Fruit fly (Drosophila melanogaster) whole organism, embryonic: ENCODE results near the gene CG42592.

Source experiments
- Adf1 ChIP-seq: fragments of 200-800 bp; sonication (Bioruptor generic); IDR thresholded peaks from 2 replicates; pipeline ENCODE4 v1.3.6; 2022; ENCODE audit warnings: missing biosample characterization, missing genetic modification characterization
- B-H1 ChIP-seq: fragments of 200-800 bp; sonication (Bioruptor generic); IDR thresholded peaks from 3 replicates; pipeline ENCODE4 v1.3.6; 2022; ENCODE audit warnings: missing biosample characterization, missing genetic modification characterization
- Bdp1 ChIP-seq: fragments of 200-800 bp; sonication (Bioruptor generic); optimal IDR thresholded peaks from 3 replicates; lab custom pipeline; 2016; ENCODE audit warnings: missing biosample characterization, missing genetic modification characterization
- CG12219 ChIP-seq: fragments of 200-800 bp; sonication (Bioruptor generic); optimal IDR thresholded peaks from 3 replicates; lab custom pipeline; 2018; ENCODE audit warnings: missing biosample characterization, mild to moderate bottlenecking, missing genetic modification characterization
- CG12299 ChIP-seq: fragments of 200-800 bp; sonication (Bioruptor generic); optimal IDR thresholded peaks from 2 replicates; lab custom pipeline; 2018; ENCODE audit warnings: missing biosample characterization, mild to moderate bottlenecking, missing genetic modification characterization
- CG12659 ChIP-seq: fragments of 200-800 bp; sonication (Bioruptor generic); optimal IDR thresholded peaks from 3 replicates; lab custom pipeline; 2017; ENCODE audit warnings: mild to moderate bottlenecking, missing biosample characterization, missing genetic modification reagents, missing genetic modification characterization
- CG12942 ChIP-seq: fragments of 200-800 bp; sonication (Bioruptor generic); optimal IDR thresholded peaks from 3 replicates; lab custom pipeline; 2016; ENCODE audit warnings: missing biosample characterization, missing genetic modification characterization
- CG15479 ChIP-seq: fragments of 200-800 bp; sonication (Bioruptor generic); optimal IDR thresholded peaks from 3 replicates; lab custom pipeline; 2019; ENCODE audit warnings: missing biosample characterization, mild to moderate bottlenecking, missing genetic modification characterization, moderate library complexity
- CG1603 ChIP-seq: fragments of 200-800 bp; sonication (Bioruptor generic); optimal IDR thresholded peaks from 2 replicates; lab custom pipeline; 2019; ENCODE audit warnings: missing biosample characterization, mild to moderate bottlenecking, missing genetic modification characterization, moderate library complexity
- CG17361 ChIP-seq: fragments of 200-800 bp; sonication (Bioruptor generic); IDR thresholded peaks from 3 replicates; pipeline ENCODE4 v1.3.6; 2022; ENCODE audit warnings: missing biosample characterization, missing genetic modification characterization
- CG17612 ChIP-seq: fragments of 200-800 bp; sonication (Bioruptor generic); IDR thresholded peaks from 2 replicates; pipeline ENCODE4 v1.3.6; 2022; ENCODE audit warnings: missing biosample characterization, missing genetic modification characterization
- CG2678 ChIP-seq: fragments of 200-800 bp; sonication (Bioruptor generic); optimal IDR thresholded peaks from 3 replicates; lab custom pipeline; 2019; ENCODE audit warnings: missing biosample characterization, mild to moderate bottlenecking, missing genetic modification characterization, moderate library complexity
- CG4282 ChIP-seq: fragments of 200-800 bp; sonication (Bioruptor generic); optimal IDR thresholded peaks from 2 replicates; lab custom pipeline; 2016; ENCODE audit warnings: missing biosample characterization, missing genetic modification characterization
- CG8944 ChIP-seq: fragments of 200-800 bp; sonication (Bioruptor generic); optimal IDR thresholded peaks from 3 replicates; lab custom pipeline; 2016; ENCODE audit warnings: missing biosample characterization, missing genetic modification characterization
- CG9609 ChIP-seq: fragments of 200-800 bp; sonication (Bioruptor generic); optimal IDR thresholded peaks from 3 replicates; lab custom pipeline; 2016; ENCODE audit warnings: missing biosample characterization, missing genetic modification characterization
- CkIIα-i1 ChIP-seq: fragments of 200-800 bp; sonication (Bioruptor generic); IDR thresholded peaks from 2 replicates; pipeline ENCODE4 v1.3.6; 2022; ENCODE audit warnings: missing biosample characterization, missing genetic modification characterization
- Dref ChIP-seq: fragments of 200-800 bp; sonication (Bioruptor generic); IDR thresholded peaks from 2 replicates; pipeline ENCODE4 v1.3.6; 2022; ENCODE audit warnings: missing biosample characterization, missing genetic modification characterization
- Fer3 ChIP-seq: fragments of 200-800 bp; sonication (Bioruptor generic); optimal IDR thresholded peaks from 2 replicates; lab custom pipeline; 2018; ENCODE audit warnings: missing biosample characterization, mild to moderate bottlenecking, missing genetic modification characterization, moderate library complexity
- Hmx ChIP-seq: fragments of 200-800 bp; sonication (Bioruptor generic); optimal IDR thresholded peaks from 2 replicates; lab custom pipeline; 2016; ENCODE audit warnings: missing biosample characterization, missing genetic modification characterization
- Hr39 ChIP-seq: fragments of >200 bp; optimal IDR thresholded peaks from 2 replicates; lab custom pipeline; 2017
- Hr78 ChIP-seq, 2 experiments: fragments of 200-800 bp in 1 of 2; fragments of >200 bp in 1 of 2; sonication (Bioruptor generic) in 1 of 2; optimal IDR thresholded peaks; 2 replicates each; lab custom pipeline; 2017 to 2019; ENCODE audit warnings: missing biosample characterization in 2 of 2, missing genetic modification characterization in 2 of 2, mild to moderate bottlenecking in 1 of 2, moderate library complexity in 1 of 2
- Jarid2 ChIP-seq: fragments of 200-800 bp; sonication (Bioruptor generic); optimal IDR thresholded peaks from 3 replicates; lab custom pipeline; 2017; ENCODE audit warnings: mild to moderate bottlenecking, missing biosample characterization, missing genetic modification reagents, missing genetic modification characterization
- Lim3 ChIP-seq: fragments of 200-800 bp; sonication (Bioruptor generic); IDR thresholded peaks from 2 replicates; pipeline ENCODE4 v1.3.6; 2022; ENCODE audit warnings: missing biosample characterization, missing genetic modification characterization
- Neu2 ChIP-seq: fragments of 200-800 bp; sonication (Bioruptor generic); optimal IDR thresholded peaks from 3 replicates; lab custom pipeline; 2016; ENCODE audit warnings: missing biosample characterization, missing genetic modification characterization, borderline replicate concordance
- Pdp1 ChIP-seq, 2 experiments: fragments of 200-800 bp; sonication (Bioruptor generic); optimal IDR thresholded peaks; 3 replicates each; lab custom pipeline; 2016; ENCODE audit warnings: missing biosample characterization in 2 of 2, missing genetic modification characterization in 2 of 2, mild to moderate bottlenecking in 1 of 2, moderate library complexity in 1 of 2
- Sox100B ChIP-seq: fragments of 200-800 bp; sonication (Bioruptor generic); optimal IDR thresholded peaks from 3 replicates; lab custom pipeline; 2018; ENCODE audit warnings: missing biosample characterization, mild to moderate bottlenecking, missing genetic modification characterization
- Trl ChIP-seq, 3 experiments: fragments of >200 bp in 2 of 3; fragments of 200-800 bp in 1 of 3; sonication (Bioruptor generic) in 1 of 3; optimal IDR thresholded peaks; 2 replicates in 1 of 3; 3 replicates in 2 of 3; lab custom pipeline; 2016 to 2017; ENCODE audit warnings: missing biosample characterization in 1 of 3, missing genetic modification characterization in 1 of 3
- az2 ChIP-seq: fragments of 200-800 bp; sonication (Bioruptor generic); optimal IDR thresholded peaks from 3 replicates; lab custom pipeline; 2016; ENCODE audit warnings: missing biosample characterization, missing genetic modification characterization
- bbx ChIP-seq: fragments of 200-800 bp; sonication (Bioruptor generic); IDR thresholded peaks from 2 replicates; pipeline ENCODE4 v1.3.6; 2022; ENCODE audit warnings: missing biosample characterization, missing genetic modification characterization; ENCODE audit not compliant: partially characterized antibody
- bigmax ChIP-seq: fragments of 200-800 bp; sonication (Bioruptor generic); optimal IDR thresholded peaks from 2 replicates; lab custom pipeline; 2018; ENCODE audit warnings: missing biosample characterization, mild to moderate bottlenecking, missing genetic modification characterization
- br ChIP-seq: fragments of >200 bp; optimal IDR thresholded peaks from 2 replicates; lab custom pipeline; 2017
- chinmo ChIP-seq: fragments of 200-800 bp; sonication (Bioruptor generic); IDR thresholded peaks from 4 replicates; pipeline ENCODE4 v1.3.6; 2022; ENCODE audit warnings: missing biosample characterization, missing genetic modification characterization; ENCODE audit not compliant: partially characterized antibody
- chm ChIP-seq: fragments of 200-800 bp; sonication (Bioruptor generic); IDR thresholded peaks from 2 replicates; pipeline ENCODE4 v1.3.6; 2022; ENCODE audit warnings: missing biosample characterization, missing genetic modification characterization
- chn ChIP-seq: fragments of 200-800 bp; sonication (Bioruptor generic); optimal IDR thresholded peaks from 2 replicates; lab custom pipeline; 2016; ENCODE audit warnings: missing biosample characterization, missing genetic modification characterization
- dimm ChIP-seq: fragments of 200-800 bp; sonication (Bioruptor generic); IDR thresholded peaks from 2 replicates; pipeline ENCODE4 v1.3.6; 2022; ENCODE audit warnings: missing biosample characterization, missing genetic modification characterization
- dpn ChIP-seq, 2 experiments: fragments of 200-800 bp; sonication (Bioruptor generic); optimal IDR thresholded peaks; 3 replicates each; lab custom pipeline; 2016; ENCODE audit warnings: missing biosample characterization in 2 of 2, missing genetic modification characterization in 2 of 2
- gem ChIP-seq: fragments of 200-800 bp; sonication (Bioruptor generic); optimal IDR thresholded peaks from 2 replicates; lab custom pipeline; 2019; ENCODE audit warnings: missing biosample characterization, mild to moderate bottlenecking, missing genetic modification characterization, moderate library complexity
- gsb-n ChIP-seq: fragments of 200-800 bp; sonication (Bioruptor generic); optimal IDR thresholded peaks from 3 replicates; lab custom pipeline; 2018; ENCODE audit warnings: missing biosample characterization, mild to moderate bottlenecking, missing genetic modification characterization
- h ChIP-seq: fragments of >200 bp; optimal IDR thresholded peaks from 2 replicates; lab custom pipeline; 2017
- lov ChIP-seq, 2 experiments: fragments of 200-800 bp in 1 of 2; fragments of >200 bp in 1 of 2; sonication (Bioruptor generic) in 1 of 2; IDR thresholded peaks in 1 of 2; optimal IDR thresholded peaks in 1 of 2; 2 replicates in 1 of 2; 3 replicates in 1 of 2; pipeline versions ENCODE4 v1.3.6 to Lab custom; 2017 to 2022; ENCODE audit warnings: missing biosample characterization in 1 of 2, missing genetic modification characterization in 1 of 2
- mirr ChIP-seq: fragments of 200-800 bp; sonication (Bioruptor generic); optimal IDR thresholded peaks from 3 replicates; lab custom pipeline; 2018; ENCODE audit warnings: missing biosample characterization, mild to moderate bottlenecking, missing genetic modification characterization
- nom ChIP-seq: fragments of 200-800 bp; sonication (Bioruptor generic); optimal IDR thresholded peaks from 2 replicates; lab custom pipeline; 2017; ENCODE audit warnings: missing biosample characterization, missing genetic modification characterization, mild to moderate bottlenecking, moderate library complexity, missing genetic modification reagents
- pb ChIP-seq: fragments of 200-800 bp; sonication (Bioruptor generic); optimal IDR thresholded peaks from 3 replicates; lab custom pipeline; 2016; ENCODE audit warnings: missing biosample characterization, missing genetic modification characterization
- rib ChIP-seq: fragments of 200-800 bp; sonication (Bioruptor generic); IDR thresholded peaks from 2 replicates; pipeline ENCODE4 v1.3.6; 2022; ENCODE audit warnings: missing biosample characterization, missing genetic modification characterization
- salm ChIP-seq: fragments of 200-800 bp; sonication (Bioruptor generic); optimal IDR thresholded peaks from 2 replicates; lab custom pipeline; 2018; ENCODE audit warnings: missing biosample characterization, mild to moderate bottlenecking, missing genetic modification characterization
- schlank ChIP-seq: fragments of 200-800 bp; sonication (Bioruptor generic); optimal IDR thresholded peaks from 2 replicates; lab custom pipeline; 2018; ENCODE audit warnings: missing biosample characterization, mild to moderate bottlenecking, missing genetic modification characterization
- sens-2 ChIP-seq: fragments of 200-800 bp; sonication (Bioruptor generic); IDR thresholded peaks from 2 replicates; pipeline ENCODE4 v1.3.6; 2022; ENCODE audit warnings: missing biosample characterization, missing genetic modification characterization
- sisA ChIP-seq: fragments of 200-800 bp; sonication (Bioruptor generic); IDR thresholded peaks from 2 replicates; pipeline ENCODE4 v1.3.6; 2022; ENCODE audit warnings: missing biosample characterization, missing genetic modification characterization
- tin ChIP-seq: fragments of 200-800 bp; sonication (Bioruptor generic); optimal IDR thresholded peaks from 3 replicates; lab custom pipeline; 2016; ENCODE audit warnings: missing biosample characterization, missing genetic modification characterization
- unc-4 ChIP-seq: fragments of 200-800 bp; sonication (Bioruptor generic); IDR thresholded peaks from 2 replicates; pipeline ENCODE4 v1.3.6; 2022; ENCODE audit warnings: missing biosample characterization, missing genetic modification characterization; ENCODE audit not compliant: partially characterized antibody

The CG42592 gene

DNA sequence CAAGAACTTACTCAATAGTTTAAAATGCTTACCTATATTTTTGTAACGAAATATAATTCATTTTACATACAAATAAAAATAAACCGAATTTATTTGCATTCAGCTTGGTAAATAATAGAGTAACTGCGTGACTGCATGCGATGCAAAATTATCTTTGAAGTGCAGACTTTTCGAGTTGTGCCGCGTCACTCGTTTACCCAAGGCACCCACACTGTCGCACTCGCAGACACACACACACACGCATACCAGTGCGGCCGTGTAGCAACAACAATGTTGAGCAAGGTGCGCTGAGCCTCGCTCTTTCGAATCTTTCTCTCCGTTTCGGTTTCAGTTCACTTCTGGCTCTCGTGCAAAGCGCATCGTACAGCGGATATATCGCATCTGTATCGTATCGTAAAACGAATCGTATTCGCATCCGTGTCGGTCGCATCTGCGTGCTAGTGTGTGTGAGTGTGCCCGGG lies 40.7 kb upstream of the CG42592 start, which contains the start of gene CG31038 (continued):
- TF ChIP-seq Trl (optimal IDR thresholded peaks at IDR 0.05; lab: Kevin White, UChicago) (peak; percentile 53 to 79), Trl (GFP tag; optimal IDR thresholded peaks at IDR 0.05; lab: Kevin White, UChicago) (peak; percentile 23), nom (GFP tag; lab: Kevin White, UChicago) (peak; percentile 77), CG8944 (GFP tag; lab: Kevin White, UChicago) (no peak), az2 (GFP tag; lab: Kevin White, UChicago) (no peak), chm (peak; percentile 77), CG9609 (GFP tag; lab: Kevin White, UChicago) (no peak), bigmax (GFP tag; lab: Kevin White, UChicago) (no peak), CG15479 (peak; percentile 85), chn (GFP tag; lab: Kevin White, UChicago) (peak; percentile 26), Hmx (no peak), Hr39 (lab: Kevin White, UChicago) (no peak), Bdp1 (no peak), CG2678 (tag; lab: Kevin White, UChicago) (peak; percentile 10), lov (optimal IDR thresholded peaks at IDR 0.05; lab: Kevin White, UChicago) (no peak), lov (GFP tag; IDR thresholded peaks at IDR 0.05; lab: Robert Waterston, UW) (0 out of 3 replicates have a peak, but pooled peaks have one; percentile 40), bbx (GFP tag; lab: Robert Waterston, UW) (peak; percentile 69), mirr (peak; percentile 40), CG17612 (GFP tag; lab: Robert Waterston, UW) (no peak), Adf1 (GFP tag; lab: Robert Waterston, UW) (0 out of 2 replicates have a peak, but pooled peaks have one; percentile 7), Neu2 (GFP tag; lab: Kevin White, UChicago) (no peak), B-H1 (GFP tag; lab: Robert Waterston, UW) (no peak; the same call in 2 of the 3 replicates), schlank (tag; lab: Kevin White, UChicago) (no peak), CG12219 (GFP tag; lab: Kevin White, UChicago) (peak; percentile 42), salm (tag; lab: Kevin White, UChicago) (no peak), Dref (GFP tag; lab: Robert Waterston, UW) (no peak), chinmo (GFP tag; lab: Robert Waterston, UW) (peak; percentile 93; the same call in 3 of the 4 replicates), CG12659 (GFP tag; lab: Kevin White, UChicago) (no peak), sisA (no peak), sens-2 (GFP tag; lab: Robert Waterston, UW) (peak; percentile 41; the same call in 1 of the 2 replicates), tin (GFP tag; lab: Kevin White, UChicago) (no peak), Lim3 (GFP tag; lab: Robert Waterston, UW) (no peak), h (lab: Kevin White, UChicago) (no peak), unc-4 (GFP tag; lab: Robert Waterston, UW) (peak; percentile 40; the same call in 1 of the 2 replicates), Fer3 (tag; lab: Kevin White, UChicago) (no peak), CG17361 (GFP tag; lab: Robert Waterston, UW) (no peak), dpn (GFP tag; optimal IDR thresholded peaks at IDR 0.05; lab: Kevin White, UChicago) (peak in 1 of 2 experiments; percentile 20), Jarid2 (peak; percentile 96), CG12299 (no peak), CkIIα-i1 (GFP tag; lab: Robert Waterston, UW) (no peak), br (no peak), Pdp1 (GFP tag; optimal IDR thresholded peaks at IDR 0.05; lab: Kevin White, UChicago) (no peak), gsb-n (tag; lab: Kevin White, UChicago) (peak; percentile 36), CG1603 (peak; percentile 14), CG12942 (GFP tag; lab: Kevin White, UChicago) (no peak), CG4282 (no peak), pb (peak; percentile 8), Sox100B (GFP tag; lab: Kevin White, UChicago) (no peak), dimm (GFP tag; lab: Robert Waterston, UW) (no peak), rib (GFP tag; lab: Robert Waterston, UW) (peak; percentile 59; the same call in 1 of the 2 replicates), gem (no peak), Hr78 (GFP tag; optimal IDR thresholded peaks at IDR 0.05; lab: Kevin White, UChicago) (peak in 1 of 2 experiments; percentile 38)
